Worm (Caenorhabditis elegans) whole organism, L4 larva: ENCODE measurements around the gene blos-7.
A peak's percentile ranks its signal among the peaks of the same experiment; 100 is the strongest.

Source experiments
- D1046.2 ChIP-seq: fragments of 200-800 bp; sonication (Bioruptor generic); IDR thresholded peaks from 2 replicates; pipeline ENCODE4 v1.3.6; 2022; ENCODE audit warnings: missing genetic modification characterization, missing compliant biosample characterization
- F49E8.2 ChIP-seq: sonication (generic microtip); optimal IDR thresholded peaks from 2 replicates; lab custom pipeline; 2016; ENCODE audit warnings: missing compliant biosample characterization, mild to moderate bottlenecking, missing genetic modification characterization, borderline replicate concordance
- T20F7.1 ChIP-seq: fragments of 200-800 bp; sonication (Bioruptor generic); optimal IDR thresholded peaks from 2 replicates; lab custom pipeline; 2018; ENCODE audit warnings: mild to moderate bottlenecking, missing genetic modification characterization, missing compliant biosample characterization
- Y48G9A.11 ChIP-seq: fragments of 200-800 bp; sonication (Bioruptor generic); IDR thresholded peaks from 2 replicates; pipeline ENCODE4 v1.3.6; 2022; ENCODE audit warnings: missing genetic modification reagents, missing genetic modification characterization, missing compliant biosample characterization
- aly-2 ChIP-seq: sonication (generic microtip); optimal IDR thresholded peaks from 2 replicates; lab custom pipeline; 2018; ENCODE audit warnings: missing biosample characterization, missing genetic modification characterization
- arid-1 ChIP-seq: fragments of 200-800 bp; sonication (Bioruptor generic); conservative IDR thresholded peaks from 2 replicates; pipeline ENCODE4 v1.3.6; 2022; ENCODE audit warnings: missing genetic modification reagents, missing genetic modification characterization, missing compliant biosample characterization
- attf-4 ChIP-seq: sonication (generic microtip); optimal IDR thresholded peaks from 3 replicates; lab custom pipeline; 2017; ENCODE audit warnings: missing biosample characterization, missing genetic modification characterization
- ceh-20 ChIP-seq: fragments of 200-800 bp; sonication (Bioruptor generic); IDR thresholded peaks from 2 replicates; pipeline ENCODE4 v1.3.6; 2022; ENCODE audit warnings: missing genetic modification reagents, missing genetic modification characterization, missing compliant biosample characterization
- ceh-28 ChIP-seq: fragments of 150-350 bp; optimal IDR thresholded peaks from 2 replicates; lab custom pipeline; 2014; ENCODE audit warnings: missing biosample characterization, missing genetic modification reagents, missing genetic modification characterization
- daf-16 ChIP-seq, 3 experiments: sonication (generic microtip); optimal IDR thresholded peaks; 2 replicates each; lab custom pipeline; 2016 to 2017; ENCODE audit warnings: missing genetic modification characterization in 3 of 3, missing genetic modification reagents in 3 of 3, mild to moderate bottlenecking in 2 of 3, missing compliant biosample characterization in 2 of 3, missing biosample characterization in 1 of 3, moderate library complexity in 1 of 3
- dmd-6 ChIP-seq: fragments of 200-800 bp; sonication (Bioruptor generic); IDR thresholded peaks from 2 replicates; pipeline ENCODE4 v1.3.6; 2022; ENCODE audit warnings: missing genetic modification reagents, missing genetic modification characterization, missing compliant biosample characterization
- dpl-1 ChIP-seq: fragments of 150-350 bp; optimal IDR thresholded peaks from 2 replicates; lab custom pipeline; 2014; ENCODE audit warnings: missing biosample characterization, missing genetic modification reagents, missing genetic modification characterization
- egl-43 ChIP-seq: fragments of 200-800 bp; sonication (Bioruptor generic); IDR thresholded peaks from 2 replicates; pipeline ENCODE4 v1.3.6; 2022; ENCODE audit warnings: missing genetic modification reagents, missing genetic modification characterization, missing compliant biosample characterization
- fkh-10 ChIP-seq: fragments of 150-350 bp; optimal IDR thresholded peaks from 2 replicates; lab custom pipeline; 2014; ENCODE audit warnings: missing biosample characterization, missing genetic modification reagents, missing genetic modification characterization
- gei-8 ChIP-seq: fragments of 200-800 bp; sonication (Bioruptor generic); optimal IDR thresholded peaks from 2 replicates; lab custom pipeline; 2018; ENCODE audit warnings: mild to moderate bottlenecking, missing genetic modification characterization, missing compliant biosample characterization
- hlh-11 ChIP-seq: fragments of 200-800 bp; sonication (Bioruptor generic); optimal IDR thresholded peaks from 2 replicates; lab custom pipeline; 2018; ENCODE audit warnings: mild to moderate bottlenecking, missing genetic modification characterization, missing compliant biosample characterization
- lin-13 ChIP-seq: fragments of 150-350 bp; optimal IDR thresholded peaks from 2 replicates; lab custom pipeline; 2014; ENCODE audit warnings: missing biosample characterization, missing genetic modification reagents, missing genetic modification characterization
- lin-15B ChIP-seq: fragments of 150-350 bp; sonication (generic microtip); optimal IDR thresholded peaks from 3 replicates; lab custom pipeline; 2014; ENCODE audit warnings: missing biosample characterization, missing genetic modification characterization
- lin-29 ChIP-seq: fragments of 200-800 bp; sonication (Bioruptor generic); IDR thresholded peaks from 2 replicates; pipeline ENCODE4 v1.3.6; 2022; ENCODE audit warnings: missing genetic modification reagents, missing genetic modification characterization, missing compliant biosample characterization
- lin-38 ChIP-seq: fragments of 200-800 bp; sonication (Bioruptor generic); IDR thresholded peaks from 2 replicates; pipeline ENCODE4 v1.3.6; 2022; ENCODE audit warnings: missing genetic modification reagents, missing genetic modification characterization, missing compliant biosample characterization
- mdt-29 ChIP-seq: fragments of 200-800 bp; sonication (Bioruptor generic); IDR thresholded peaks from 2 replicates; pipeline ENCODE4 v1.3.6; 2022; ENCODE audit warnings: missing genetic modification reagents, missing genetic modification characterization, missing compliant biosample characterization
- nhr-10 ChIP-seq: fragments of 150-350 bp; optimal IDR thresholded peaks from 2 replicates; lab custom pipeline; 2014; ENCODE audit warnings: missing biosample characterization, missing genetic modification characterization
- nhr-111 ChIP-seq: fragments of 200-800 bp; sonication (Bioruptor generic); optimal IDR thresholded peaks from 2 replicates; lab custom pipeline; 2018; ENCODE audit warnings: mild to moderate bottlenecking, missing genetic modification characterization, missing compliant biosample characterization
- nhr-41 ChIP-seq: fragments of 200-800 bp; sonication (Bioruptor generic); IDR thresholded peaks from 2 replicates; pipeline ENCODE4 v1.3.6; 2022; ENCODE audit warnings: missing genetic modification reagents, missing genetic modification characterization, missing compliant biosample characterization
- rbr-2 ChIP-seq: sonication (generic microtip); optimal IDR thresholded peaks from 2 replicates; lab custom pipeline; 2016; ENCODE audit warnings: missing genotype, missing genetic modification characterization, missing compliant biosample characterization
- saeg-2 ChIP-seq: fragments of 200-800 bp; sonication (Bioruptor generic); IDR thresholded peaks from 2 replicates; pipeline ENCODE4 v1.3.6; 2022; ENCODE audit warnings: missing genetic modification reagents, missing genetic modification characterization, missing compliant biosample characterization
- set-16 ChIP-seq: fragments of 200-800 bp; sonication (Bioruptor generic); IDR thresholded peaks from 2 replicates; pipeline ENCODE4 v1.3.6; 2022; ENCODE audit warnings: missing genetic modification reagents, missing genetic modification characterization, missing compliant biosample characterization
- snpc-1.2 ChIP-seq: fragments of 200-800 bp; sonication (Bioruptor generic); IDR thresholded peaks from 2 replicates; pipeline ENCODE4 v1.3.6; 2022; ENCODE audit warnings: missing genetic modification reagents, missing genetic modification characterization, missing compliant biosample characterization
- spr-1 ChIP-seq: sonication (generic microtip); optimal IDR thresholded peaks from 2 replicates; lab custom pipeline; 2016; ENCODE audit warnings: mild to moderate bottlenecking, missing genetic modification characterization, missing compliant biosample characterization
- unc-39 ChIP-seq: sonication (generic microtip); optimal IDR thresholded peaks from 2 replicates; lab custom pipeline; 2017; ENCODE audit warnings: missing biosample characterization, missing genetic modification characterization
- unc-62 ChIP-seq, 3 experiments: fragments of 150-350 bp in 1 of 3; sonication (generic microtip); optimal IDR thresholded peaks in 2 of 3; peaks in 1 of 3; 1 replicate in 1 of 3; 2 replicates in 2 of 3; lab custom pipeline; 2014 to 2017; ENCODE audit warnings: missing biosample characterization in 3 of 3, missing genetic modification characterization in 3 of 3, missing genetic modification reagents in 3 of 3, missing genotype in 1 of 3
- zfp-2 ChIP-seq: sonication (generic microtip); optimal IDR thresholded peaks from 2 replicates; lab custom pipeline; 2016; ENCODE audit warnings: mild to moderate bottlenecking, missing genetic modification characterization, missing compliant biosample characterization
- zfp-3 ChIP-seq: fragments of 200-800 bp; sonication (Bioruptor generic); conservative IDR thresholded peaks from 2 replicates; pipeline ENCODE4 v1.3.6; 2022; ENCODE audit warnings: missing genetic modification reagents, missing genetic modification characterization, missing compliant biosample characterization

The blos-7 gene

DNA sequence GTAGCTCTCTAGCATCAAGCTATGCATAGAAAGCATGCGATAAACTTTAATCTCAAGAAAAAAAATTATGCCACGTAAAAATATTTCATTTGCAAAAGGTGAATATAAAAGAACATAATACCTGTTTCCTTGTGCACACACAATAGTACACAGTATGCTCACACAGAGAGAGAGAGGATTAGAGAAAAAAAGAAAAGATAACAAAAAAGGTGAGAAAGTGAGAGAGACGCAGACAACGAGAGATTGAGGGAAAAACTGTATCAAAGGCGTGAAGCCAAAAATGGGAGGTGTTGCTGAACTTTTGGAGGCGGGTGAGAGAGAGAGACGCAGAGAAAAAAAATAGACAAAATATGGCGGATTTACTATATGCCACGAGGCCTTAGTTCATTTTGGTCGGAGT, 34.4 kb downstream of the blos-7 start (continued):
- TF ChIP-seq unc-62 (GFP tag; optimal IDR thresholded peaks at IDR 0.05 in 1 of 2; lab: Kevin White, UChicago) (no peak), unc-62 (tag; optimal IDR thresholded peaks at IDR 0.05; lab: Kevin White, UChicago) (no peak), hlh-11 (tag; lab: Kevin White, UChicago) (peak; percentile 63), zfp-2 (tag; lab: Kevin White, UChicago) (no peak), lin-13 (GFP tag; lab: Kevin White, UChicago) (no peak), zfp-3 (GFP tag; lab: Robert Waterston, UW) (no peak), arid-1 (GFP tag; lab: Robert Waterston, UW) (no peak), daf-16 (GFP tag; optimal IDR thresholded peaks at IDR 0.05; lab: Kevin White, UChicago) (no peak), daf-16 (tag; optimal IDR thresholded peaks at IDR 0.05; lab: Kevin White, UChicago) (peak; percentile 76), attf-4 (no peak), saeg-2 (no peak)
- TF ChIP-seq, all 104 proteins: peak for 17

ce11 chrIV:3547500-3547899, 35.2 kb downstream of the blos-7 start, which contains the start of gene nstp-6:
Gene nstp-6, minus strand, starts transcription at chrIV:3547600.
- TF ChIP-seq T20F7.1 = no peak
- no peak for TF ChIP-seq nhr-10 (tag; lab: Kevin White, UChicago)

DNA sequence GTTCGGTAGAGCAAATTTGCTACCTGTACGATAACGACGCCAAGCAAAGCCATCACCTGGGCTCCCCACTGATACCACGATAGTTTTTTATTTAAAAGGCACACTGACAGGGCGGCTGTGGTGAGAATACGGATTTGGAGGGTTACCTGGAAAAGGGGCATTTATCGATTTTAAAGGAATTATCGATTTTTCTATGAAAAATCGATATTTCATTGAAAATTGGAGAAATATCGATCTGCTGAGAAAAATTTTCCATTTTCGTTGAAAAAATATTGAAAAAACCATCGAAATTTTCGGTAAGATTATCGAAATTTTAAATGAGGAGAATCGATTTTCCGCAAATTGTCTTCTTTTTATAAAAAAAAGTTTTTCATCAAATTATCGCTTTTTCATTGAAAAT, 37.6 kb downstream of the blos-7 start:
- peak; percentile 87 for TF ChIP-seq ceh-28 (tag; lab: Kevin White, UChicago)
- TF ChIP-seq set-16 (GFP tag; lab: Robert Waterston, UW) = no peak
- no peak for TF ChIP-seq lin-29 (GFP tag; lab: Robert Waterston, UW)
- TF ChIP-seq, all 104 proteins: peak for 1

DNA sequence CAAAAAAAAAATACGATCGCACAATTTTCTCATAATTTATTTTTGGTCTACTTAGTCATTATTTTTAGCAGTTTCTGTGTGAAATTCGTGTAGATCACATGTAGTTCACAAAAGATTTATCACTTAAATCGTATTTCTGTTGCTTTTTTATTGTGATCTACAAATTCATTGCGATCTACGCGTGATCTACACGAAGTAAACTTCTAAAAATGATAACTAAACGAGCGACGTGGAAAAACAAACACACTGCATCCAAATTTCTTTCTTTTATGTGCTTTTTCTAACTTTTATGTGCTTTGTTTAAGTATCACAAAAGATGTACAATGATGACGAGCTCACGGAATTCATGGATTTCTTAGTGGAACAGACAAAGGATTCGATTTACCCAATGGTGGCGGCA, 42.8 kb downstream of the blos-7 start, which contains the start of gene B0212.3:
Gene B0212.3 (plus strand): TSS at position 301 of the 400 bp plus-strand sequence.
- no peak for TF ChIP-seq dpl-1 (GFP tag; lab: Kevin White, UChicago)
- TF ChIP-seq lin-13 (GFP tag; lab: Kevin White, UChicago) = no peak
- no peak for TF ChIP-seq F49E8.2 (tag; lab: Kevin White, UChicago)
- no peak for TF ChIP-seq mdt-29 (GFP tag; lab: Robert Waterston, UW)
- no peak for TF ChIP-seq spr-1 (tag; lab: Kevin White, UChicago)
- no peak for TF ChIP-seq nhr-111 (GFP tag; lab: Kevin White, UChicago)
- no peak for TF ChIP-seq D1046.2 (GFP tag; lab: Robert Waterston, UW)
- TF ChIP-seq ceh-20 = no peak
- no peak for TF ChIP-seq gei-8 (GFP tag; lab: Kevin White, UChicago)
- TF ChIP-seq nhr-41 (GFP tag; lab: Robert Waterston, UW) = no peak
- TF ChIP-seq zfp-2 (tag; lab: Kevin White, UChicago) = no peak
- no peak for TF ChIP-seq Y48G9A.11 (GFP tag; lab: Robert Waterston, UW)
- TF ChIP-seq snpc-1.2 = no peak
- no peak for TF ChIP-seq aly-2 (tag; lab: Kevin White, UChicago)
- no peak for TF ChIP-seq rbr-2
- no peak for TF ChIP-seq unc-39 (tag; lab: Kevin White, UChicago)
- no peak for TF ChIP-seq fkh-10
- no peak for TF ChIP-seq dmd-6 (GFP tag; lab: Robert Waterston, UW)
- TF ChIP-seq lin-15B (tag; lab: Kevin White, UChicago) = no peak

DNA sequence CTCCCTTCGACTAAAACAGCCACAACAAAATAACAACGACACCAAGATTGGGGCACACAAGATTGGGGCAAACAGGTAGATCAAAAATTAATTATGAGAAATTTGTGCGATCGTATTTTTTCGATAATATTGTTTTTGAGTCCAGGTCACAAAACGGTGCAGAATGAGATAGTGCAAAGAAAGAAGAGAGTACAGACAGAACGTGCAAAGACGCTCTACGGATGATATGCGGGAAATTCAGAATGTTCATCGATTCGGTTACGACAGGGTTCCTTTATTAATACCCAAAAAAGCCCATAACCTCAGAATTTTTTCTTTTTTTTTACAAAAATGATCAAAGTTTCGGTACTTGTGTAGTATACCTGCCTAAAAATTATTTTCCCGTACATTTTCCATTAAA, 43.5 kb downstream of the blos-7 start:
- TF ChIP-seq lin-38 (GFP tag; lab: Robert Waterston, UW) (peak; percentile 69), egl-43 (GFP tag; lab: Robert Waterston, UW) (no peak), dpl-1 (GFP tag; lab: Kevin White, UChicago) (peak; percentile 11)
